Worm (Caenorhabditis elegans): ENCODE measurements around the gene C43G2.3.
A peak's percentile ranks its signal among the peaks of the same experiment; 100 is the strongest.

C43G2.3 gene

ce11 chrIV:6602376-6602775, 24.4 kb downstream of the C43G2.3 start, which contains the start of gene F15B10.3:
Gene F15B10.3, plus strand, starts transcription at chrIV:6602676.
- no peak for TF ChIP-seq pha-4 (GFP tag; IDR thresholded peaks at IDR 0.05)
- TF ChIP-seq pha-4 (tag; optimal IDR thresholded peaks at IDR 0.05): no peak
- no peak for TF ChIP-seq mep-1 (tag; optimal IDR thresholded peaks at IDR 0.05)
- no peak for TF ChIP-seq Y75B8A.6 (GFP tag; IDR thresholded peaks at IDR 0.05)
- TF ChIP-seq nhr-25 (tag; optimal IDR thresholded peaks at IDR 0.05; ENCODE audit: borderline replicate concordance, insufficient read depth): no peak
- TF ChIP-seq ceh-82 (tag; optimal IDR thresholded peaks at IDR 0.05): no peak
- no peak for TF ChIP-seq lin-15B (tag; optimal IDR thresholded peaks at IDR 0.05)
- no peak for TF ChIP-seq jun-1 (tag; optimal IDR thresholded peaks at IDR 0.05)
- TF ChIP-seq ces-1 (GFP tag; optimal IDR thresholded peaks at IDR 0.05): no peak
- no peak for TF ChIP-seq Y5F2A.4 (GFP tag; optimal IDR thresholded peaks at IDR 0.05)
- TF ChIP-seq hlh-30 (tag; optimal IDR thresholded peaks at IDR 0.05; ENCODE audit: insufficient read depth): no peak
- TF ChIP-seq rbr-2 (tag; optimal IDR thresholded peaks at IDR 0.05): no peak
- TF ChIP-seq ceh-62 (tag; optimal IDR thresholded peaks at IDR 0.05): no peak
- TF ChIP-seq snpc-4 (tag; optimal IDR thresholded peaks at IDR 0.05): no peak
- no peak for TF ChIP-seq zfp-2 (tag; optimal IDR thresholded peaks at IDR 0.05)
- TF ChIP-seq ctbp-1 (GFP tag; IDR thresholded peaks at IDR 0.05): no peak
- no peak for TF ChIP-seq egl-43 (GFP tag; IDR thresholded peaks at IDR 0.05)
- TF ChIP-seq attf-4 (tag; optimal IDR thresholded peaks at IDR 0.05): no peak
- no peak for TF ChIP-seq nhr-41 (GFP tag; IDR thresholded peaks at IDR 0.05)
- no peak for TF ChIP-seq nhr-48 (tag; optimal IDR thresholded peaks at IDR 0.05)

ce11 chrIV:6603549-6603948, 25.5 kb downstream of the C43G2.3 start:
- TF ChIP-seq unc-62 (GFP tag; optimal IDR thresholded peaks at IDR 0.05 in 1 of 2) (peak in 1 of 2 experiments; percentile 55), unc-62 (tag; optimal IDR thresholded peaks at IDR 0.05) (no peak), dve-1 (tag; optimal IDR thresholded peaks at IDR 0.05; ENCODE audit: insufficient read depth) (peak; percentile 21), dmd-8 (GFP tag; IDR thresholded peaks at IDR 0.05) (no peak)

- peak; percentile 86 for TF ChIP-seq nhr-28 (tag; optimal IDR thresholded peaks at IDR 0.05)
- TF ChIP-seq nhr-237 (tag; optimal IDR thresholded peaks at IDR 0.05): no peak
These were observed 27.8 kb downstream of the C43G2.3 start, which contains the start of gene nstp-2 for ce11 chrIV:6605863-6606262. Gene nstp-2, minus strand, starts transcription at chrIV:6606188.

- TF ChIP-seq mes-2 (tag; optimal IDR thresholded peaks at IDR 0.05; ENCODE audit: poor library complexity, severe bottlenecking) (peak; percentile 60), hlh-11 (tag; optimal IDR thresholded peaks at IDR 0.05) (peak; percentile 6), hmg-1.1 (GFP tag; IDR thresholded peaks at IDR 0.05) (no peak), daf-16 (GFP tag; optimal IDR thresholded peaks at IDR 0.05) (no peak), daf-16 (tag; optimal IDR thresholded peaks at IDR 0.05) (peak; percentile 39), nhr-28 (tag; optimal IDR thresholded peaks at IDR 0.05) (peak; percentile 99), mxl-2 (GFP tag; conservative IDR thresholded peaks at IDR 0.05) (no peak)
These were observed 28.6 kb downstream of the C43G2.3 start for ce11 chrIV:6606587-6606986.

- peak; percentile 99 for TF ChIP-seq nhr-28 (tag; optimal IDR thresholded peaks at IDR 0.05)
- TF ChIP-seq lin-39 (tag; optimal IDR thresholded peaks at IDR 0.05): no peak
- no peak for TF ChIP-seq R02D3.7 (tag; optimal IDR thresholded peaks at IDR 0.05)
- TF ChIP-seq unc-62 (GFP tag; optimal IDR thresholded peaks at IDR 0.05 in 1 of 2): peak in 1 of 2 experiments; percentile 50
- TF ChIP-seq unc-62 (tag; optimal IDR thresholded peaks at IDR 0.05): no peak
- TF ChIP-seq aha-1 (tag): peak; percentile 77
- TF ChIP-seq pqm-1 (tag; optimal IDR thresholded peaks at IDR 0.05): peak; percentile 18
- TF ChIP-seq snpc-1.2 (GFP tag; IDR thresholded peaks at IDR 0.05): no peak
- TF ChIP-seq daf-16 (GFP tag; optimal IDR thresholded peaks at IDR 0.05): no peak
- TF ChIP-seq daf-16 (tag; optimal IDR thresholded peaks at IDR 0.05): peak; percentile 3
These were observed 29.0 kb downstream of the C43G2.3 start for ce11 chrIV:6607059-6607458.
